Fruit fly (Drosophila melanogaster) whole organism, embryonic: ENCODE results near the gene rhea.

Experiments used
- CG10366 ChIP-seq: fragments of 200-800 bp; sonication (Bioruptor generic); IDR thresholded peaks from 2 replicates; pipeline ENCODE4 v1.3.6; 2022; ENCODE audit warnings: missing biosample characterization, missing genetic modification characterization
- CG15073 ChIP-seq: fragments of 200-800 bp; sonication (Bioruptor generic); optimal IDR thresholded peaks from 2 replicates; lab custom pipeline; 2016; ENCODE audit warnings: missing biosample characterization, missing genetic modification characterization
- CG3838 ChIP-seq: fragments of 200-800 bp; sonication (Bioruptor generic); optimal IDR thresholded peaks from 3 replicates; lab custom pipeline; 2016; ENCODE audit warnings: missing biosample characterization, missing genetic modification characterization
- CG6854 ChIP-seq: fragments of 200-800 bp; sonication (Bioruptor generic); optimal IDR thresholded peaks from 3 replicates; lab custom pipeline; 2017; ENCODE audit warnings: missing biosample characterization, mild to moderate bottlenecking, missing genetic modification characterization
- HLH3B ChIP-seq: fragments of 200-800 bp; sonication (Bioruptor generic); IDR thresholded peaks from 2 replicates; pipeline ENCODE4 v1.3.6; 2022; ENCODE audit warnings: missing biosample characterization, missing genetic modification characterization
- btn ChIP-seq: fragments of 200-800 bp; sonication (Bioruptor generic); optimal IDR thresholded peaks from 2 replicates; lab custom pipeline; 2016; ENCODE audit warnings: missing biosample characterization, missing genetic modification characterization
- cas ChIP-seq: fragments of 200-800 bp; sonication (Bioruptor generic); IDR thresholded peaks from 2 replicates; pipeline ENCODE4 v1.3.6; 2022; ENCODE audit warnings: missing biosample characterization, missing genetic modification characterization
- mam ChIP-seq: fragments of 200-800 bp; sonication (Bioruptor generic); optimal IDR thresholded peaks from 3 replicates; lab custom pipeline; 2016; ENCODE audit warnings: missing biosample characterization, missing genetic modification characterization
- sna ChIP-seq: fragments of 200-800 bp; sonication (Bioruptor generic); IDR thresholded peaks from 2 replicates; pipeline ENCODE4 v1.3.6; 2022; ENCODE audit warnings: missing biosample characterization, missing genetic modification characterization; ENCODE audit not compliant: partially characterized antibody
- wdn ChIP-seq: fragments of 200-800 bp; sonication (Bioruptor generic); IDR thresholded peaks from 2 replicates; pipeline ENCODE4 v1.3.6; 2022; ENCODE audit warnings: missing biosample characterization, missing genetic modification characterization

- TF ChIP-seq CG10366 (no peak), mam (no peak), wdn (GFP tag; lab: Robert Waterston, UW) (no peak), HLH3B (GFP tag; lab: Robert Waterston, UW) (no peak), CG15073 (GFP tag; lab: Kevin White, UChicago) (no peak), cas (no peak), CG3838 (GFP tag; lab: Kevin White, UChicago) (no peak), btn (no peak), sna (GFP tag; lab: Robert Waterston, UW) (no peak), CG6854 (GFP tag; lab: Kevin White, UChicago) (no peak)
Observed at dm6 chr3L:8619588-8619987, 74.8 kb downstream of the rhea start, which contains the start of gene S-Lap2.
